Worm (Caenorhabditis elegans) whole organism, L4/young adult: Measurements from ENCODE around the gene srx-4.

Source experiments
- W03F9.2 ChIP-seq: fragments of 150-350 bp; optimal IDR thresholded peaks from 2 replicates; lab custom pipeline; 2014; ENCODE audit warnings: missing biosample characterization, missing genetic modification characterization
- dao-5 ChIP-seq: sonication (generic microtip); optimal IDR thresholded peaks from 2 replicates; lab custom pipeline; 2016; ENCODE audit warnings: missing genotype, missing genetic modification characterization, moderate library complexity, missing compliant biosample characterization
- him-1 ChIP-seq: sonication (generic microtip); optimal IDR thresholded peaks from 2 replicates; lab custom pipeline; 2016; ENCODE audit warnings: missing genotype, missing genetic modification reagents, missing genetic modification characterization, missing compliant biosample characterization

- TF ChIP-seq W03F9.2 (tag; lab: Kevin White, UChicago) (peak; percentile 38), him-1 (no peak), dao-5 (tag; lab: Kevin White, UChicago) (no peak)
These were observed 37.6 kb upstream of the srx-4 start for ce11 chrV:730216-730615.
